Worm (Caenorhabditis elegans): ENCODE results near the gene str-18.

Gene str-18

ce11 chrV:15741851-15742250 lies at the start of gene str-18:
str-18 (minus strand) TSS chrV:15741951.
- TF ChIP-seq die-1 (tag; optimal IDR thresholded peaks at IDR 0.05) (no peak), xnd-1 (tag; optimal IDR thresholded peaks at IDR 0.05) (no peak), Y79H2A.3 (GFP tag; conservative IDR thresholded peaks at IDR 0.05) (no peak)

- TF ChIP-seq dpl-1 (GFP tag; optimal IDR thresholded peaks at IDR 0.05) (no peak), T07F8.4 (tag; optimal IDR thresholded peaks at IDR 0.05) (no peak), mxl-1 (tag; optimal IDR thresholded peaks at IDR 0.05) (no peak), B0261.1 (tag; optimal IDR thresholded peaks at IDR 0.05) (no peak), sea-2 (GFP tag; IDR thresholded peaks at IDR 0.05) (no peak), fkh-3 (tag; optimal IDR thresholded peaks at IDR 0.05) (no peak), sdz-38 (tag; optimal IDR thresholded peaks at IDR 0.05) (no peak), tbp1 (GFP tag; optimal IDR thresholded peaks at IDR 0.05) (no peak), lsl-1 (GFP tag; optimal IDR thresholded peaks at IDR 0.05) (no peak), egl-44 (GFP tag; IDR thresholded peaks at IDR 0.05) (no peak), F10E7.11 (tag; optimal IDR thresholded peaks at IDR 0.05) (no peak), F52B5.7 (tag; optimal IDR thresholded peaks at IDR 0.05) (no peak), nfya-1 (tag; optimal IDR thresholded peaks at IDR 0.05; ENCODE audit: borderline replicate concordance, insufficient read depth) (no peak), ama-1 (optimal IDR thresholded peaks at IDR 0.05) (no peak), ama-1 (GFP tag; optimal IDR thresholded peaks at IDR 0.05) (no peak), unc-130 (GFP tag; optimal IDR thresholded peaks at IDR 0.05) (no peak), F57C9.4 (tag; optimal IDR thresholded peaks at IDR 0.05) (no peak), Y79H2A.3 (GFP tag; conservative IDR thresholded peaks at IDR 0.05) (no peak)
Measured at ce11 chrV:15782494-15782893, 40.7 kb upstream of the str-18 start, which contains the start of gene T26E4.3. T26E4.3 (plus strand) TSS chrV:15782794.

ce11 chrV:15781086-15781485 lies 39.3 kb upstream of the str-18 start, which contains the start of gene T26E4.2:
T26E4.2 (plus strand) TSS chrV:15781386.
- TF ChIP-seq lin-26 (GFP tag; IDR thresholded peaks at IDR 0.05) (no peak), B0336.3 (GFP tag; IDR thresholded peaks at IDR 0.05) (no peak), ztf-25 (GFP tag; IDR thresholded peaks at IDR 0.05) (no peak), hlh-12 (tag; optimal IDR thresholded peaks at IDR 0.05) (no peak), sea-2 (GFP tag; IDR thresholded peaks at IDR 0.05) (no peak), efl-1 (GFP tag; optimal IDR thresholded peaks at IDR 0.05) (no peak), ZK185.1 (tag; optimal IDR thresholded peaks at IDR 0.05; ENCODE audit: poor library complexity, severe bottlenecking) (no peak), madf-3 (GFP tag; IDR thresholded peaks at IDR 0.05) (no peak), D2030.7 (GFP tag; IDR thresholded peaks at IDR 0.05) (no peak), ztf-6 (GFP tag; IDR thresholded peaks at IDR 0.05) (no peak), B0261.1 (tag; optimal IDR thresholded peaks at IDR 0.05) (no peak), nfya-1 (tag; optimal IDR thresholded peaks at IDR 0.05; ENCODE audit: borderline replicate concordance, insufficient read depth) (no peak)

ce11 chrV:15779128-15779729 lies 37.5 kb upstream of the str-18 start, which contains the start of the genes nhr-285 and irld-52:
nhr-285 (minus strand) TSS chrV:15779228.
irld-52 (plus strand) TSS chrV:15779679.
- no peak for TF ChIP-seq attf-6 (GFP tag; IDR thresholded peaks at IDR 0.05)
- no peak for TF ChIP-seq ceh-27 (GFP tag; optimal IDR thresholded peaks at IDR 0.05)
- TF ChIP-seq ztf-18 (tag; optimal IDR thresholded peaks at IDR 0.05), result no peak
- TF ChIP-seq hmg-1.2 (GFP tag; IDR thresholded peaks at IDR 0.05), result no peak
- TF ChIP-seq dox-1 (GFP tag; IDR thresholded peaks at IDR 0.05), result no peak
- TF ChIP-seq aptf-3 (GFP tag; IDR thresholded peaks at IDR 0.05), result no peak
- no peak for TF ChIP-seq cebp-2 (GFP tag; IDR thresholded peaks at IDR 0.05)
- no peak for TF ChIP-seq hrde-1 (tag; optimal IDR thresholded peaks at IDR 0.05; ENCODE audit: borderline replicate concordance)
- no peak for TF ChIP-seq nhr-179 (tag; optimal IDR thresholded peaks at IDR 0.05)
- TF ChIP-seq K12H6.12 (tag; optimal IDR thresholded peaks at IDR 0.05), result no peak
- no peak for TF ChIP-seq ceh-91 (GFP tag; IDR thresholded peaks at IDR 0.05)
- TF ChIP-seq tbp1 (GFP tag; optimal IDR thresholded peaks at IDR 0.05), result no peak
